Worm (Caenorhabditis elegans) whole organism, L2 larva: Measurements from ENCODE around the gene F36D4.6.

Source experiments
- ceh-16 ChIP-seq: fragments of 150-350 bp; optimal IDR thresholded peaks from 2 replicates; lab custom pipeline; 2014; ENCODE audit warnings: missing biosample characterization, missing genetic modification characterization
- elt-1 ChIP-seq: fragments of 150-350 bp; optimal IDR thresholded peaks from 2 replicates; lab custom pipeline; 2014; ENCODE audit warnings: missing biosample characterization, missing genetic modification characterization
- lin-11 ChIP-seq: fragments of 150-350 bp; sonication (generic microtip); optimal IDR thresholded peaks from 2 replicates; lab custom pipeline; 2014; ENCODE audit warnings: missing biosample characterization, missing genetic modification characterization, inconsistent platforms, mixed read lengths
- lin-13 ChIP-seq: fragments of 150-350 bp; optimal IDR thresholded peaks from 2 replicates; lab custom pipeline; 2014; ENCODE audit warnings: missing biosample characterization, missing genetic modification reagents, missing genetic modification characterization
- lin-39 ChIP-seq: fragments of 150-350 bp; optimal IDR thresholded peaks from 2 replicates; lab custom pipeline; 2014; ENCODE audit warnings: missing biosample characterization, missing genetic modification reagents, missing genetic modification characterization
- lsy-2 ChIP-seq, 2 experiments: fragments of 150-350 bp in 1 of 2; sonication (generic microtip) in 1 of 2; optimal IDR thresholded peaks; 2 replicates each; lab custom pipeline; 2014 to 2017; ENCODE audit warnings: missing biosample characterization in 2 of 2, missing genetic modification characterization in 2 of 2
- mdl-1 ChIP-seq, 2 experiments: fragments of 150-350 bp in 1 of 2; sonication (generic microtip) in 1 of 2; optimal IDR thresholded peaks; 2 replicates each; lab custom pipeline; 2017; ENCODE audit warnings: missing biosample characterization in 2 of 2, missing genetic modification characterization in 2 of 2
- nhr-237 ChIP-seq: fragments of 150-350 bp; optimal IDR thresholded peaks from 2 replicates; lab custom pipeline; 2014; ENCODE audit warnings: missing biosample characterization, missing genetic modification characterization
- nhr-25 ChIP-seq: fragments of 150-350 bp; sonication (generic microtip); optimal IDR thresholded peaks from 3 replicates; lab custom pipeline; 2014; ENCODE audit warnings: missing biosample characterization, missing genetic modification characterization
- nhr-6 ChIP-seq: fragments of 150-350 bp; optimal IDR thresholded peaks from 2 replicates; lab custom pipeline; 2014; ENCODE audit warnings: missing biosample characterization, missing genetic modification characterization
- nhr-77 ChIP-seq: fragments of 150-350 bp; optimal IDR thresholded peaks from 2 replicates; lab custom pipeline; 2014; ENCODE audit warnings: missing biosample characterization, missing genetic modification characterization
- skn-1 ChIP-seq: sonication (generic microtip); optimal IDR thresholded peaks from 2 replicates; lab custom pipeline; 2017; ENCODE audit warnings: missing biosample characterization, missing genetic modification characterization
- unc-62 ChIP-seq: fragments of 150-350 bp; optimal IDR thresholded peaks from 2 replicates; lab custom pipeline; 2014; ENCODE audit warnings: missing biosample characterization, missing genetic modification reagents, missing genetic modification characterization
- zag-1 ChIP-seq: fragments of 150-350 bp; optimal IDR thresholded peaks from 2 replicates; lab custom pipeline; 2014; ENCODE audit warnings: missing biosample characterization, missing genetic modification characterization

DNA sequence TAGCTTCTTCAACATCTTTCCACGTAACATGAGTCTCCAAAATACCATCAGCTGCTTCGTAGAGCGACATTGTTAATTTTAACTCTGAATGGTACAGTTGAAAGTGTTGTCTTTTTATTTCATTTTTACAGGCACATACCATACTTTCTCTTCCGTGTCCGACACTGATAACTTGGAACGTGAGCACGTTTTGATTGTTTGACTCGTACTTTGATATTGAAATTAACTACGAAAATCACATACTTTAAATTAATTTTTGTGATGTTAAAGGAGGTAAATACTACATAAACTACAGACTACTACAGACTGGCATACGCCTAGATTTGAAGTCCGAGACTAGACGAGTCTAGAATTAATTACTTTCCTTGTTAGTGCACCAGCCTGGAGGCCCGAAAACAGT is 48.6 kb downstream of the F36D4.6 start, which contains the start of gene E02C12.10:
- TF ChIP-seq nhr-77 (tag; lab: Kevin White, UChicago) (no peak), lsy-2 (tag; optimal IDR thresholded peaks at IDR 0.05; lab: Kevin White, UChicago) (no peak), elt-1 (no peak), skn-1 (tag; lab: Kevin White, UChicago) (no peak), nhr-25 (tag; lab: Kevin White, UChicago) (no peak), nhr-6 (tag; lab: Kevin White, UChicago) (no peak), lin-39 (tag; lab: Kevin White, UChicago) (no peak), unc-62 (GFP tag; lab: Kevin White, UChicago) (no peak), lin-13 (GFP tag; lab: Kevin White, UChicago) (no peak), ceh-16 (tag; lab: Kevin White, UChicago) (no peak), lin-11 (tag; lab: Kevin White, UChicago) (no peak), nhr-237 (tag; lab: Kevin White, UChicago) (no peak), mdl-1 (tag; optimal IDR thresholded peaks at IDR 0.05; lab: Kevin White, UChicago) (no peak), zag-1 (tag; lab: Kevin White, UChicago) (no peak)
